Worm (Caenorhabditis elegans) whole organism, midembryonic: ENCODE data around the gene ugt-35.

Source experiments
- T22C8.4 ChIP-seq: fragments of 200-800 bp; sonication (Bioruptor generic); IDR thresholded peaks from 2 replicates; pipeline ENCODE4 v1.3.6; 2022; ENCODE audit warnings: missing genetic modification characterization, missing compliant biosample characterization
- cog-1 ChIP-seq: sonication (generic microtip); optimal IDR thresholded peaks from 2 replicates; lab custom pipeline; 2016; ENCODE audit warnings: missing genetic modification characterization, missing compliant biosample characterization
- flt-1 ChIP-seq: fragments of 200-800 bp; sonication (Bioruptor generic); IDR thresholded peaks from 2 replicates; pipeline ENCODE4 v1.3.6; 2022; ENCODE audit warnings: missing genetic modification characterization, missing compliant biosample characterization
- klf-2 ChIP-seq: fragments of 200-800 bp; sonication (Bioruptor generic); conservative IDR thresholded peaks from 2 replicates; pipeline ENCODE4 v1.3.6; 2022; ENCODE audit warnings: missing genetic modification reagents, missing genetic modification characterization, missing compliant biosample characterization
- med-1 ChIP-seq: sonication (generic microtip); optimal IDR thresholded peaks from 2 replicates; lab custom pipeline; 2017; ENCODE audit warnings: missing genetic modification characterization, mild to moderate bottlenecking, missing compliant biosample characterization, antibody characterized with exemption, missing genetic modification reagents; ENCODE audit not compliant: insufficient read depth
- ref-1 ChIP-seq: fragments of 200-800 bp; sonication (Bioruptor generic); conservative IDR thresholded peaks from 2 replicates; pipeline ENCODE4 v1.3.6; 2022; ENCODE audit warnings: missing genetic modification reagents, missing genetic modification characterization, missing compliant biosample characterization
- tab-1 ChIP-seq: fragments of 200-800 bp; sonication (Bioruptor generic); IDR thresholded peaks from 2 replicates; pipeline ENCODE4 v1.3.6; 2022; ENCODE audit warnings: missing genetic modification characterization, missing compliant biosample characterization
- ztf-23 ChIP-seq: fragments of 200-800 bp; sonication (Bioruptor generic); IDR thresholded peaks from 2 replicates; pipeline ENCODE4 v1.3.6; 2022; ENCODE audit warnings: missing genetic modification reagents, missing genetic modification characterization, missing compliant biosample characterization
- ztf-29 ChIP-seq: fragments of 200-800 bp; sonication (Bioruptor generic); IDR thresholded peaks from 2 replicates; pipeline ENCODE4 v1.3.6; 2022; ENCODE audit warnings: missing genetic modification reagents, missing genetic modification characterization, missing compliant biosample characterization

ugt-35 gene

ce11 chrV:10654165-10654564, at the start of gene ugt-35:
ugt-35 (minus strand) TSS chrV:10654265.
- no peak for TF ChIP-seq med-1 (GFP tag; lab: Kevin White, UChicago)
- no peak for TF ChIP-seq ztf-23 (GFP tag; lab: Robert Waterston, UW)
- no peak for TF ChIP-seq ref-1 (GFP tag; lab: Robert Waterston, UW)
- no peak for TF ChIP-seq tab-1 (GFP tag; lab: Robert Waterston, UW)

- TF ChIP-seq ztf-29 (GFP tag; lab: Robert Waterston, UW) (no peak), tab-1 (GFP tag; lab: Robert Waterston, UW) (no peak), T22C8.4 (GFP tag; lab: Robert Waterston, UW) (no peak), med-1 (GFP tag; lab: Kevin White, UChicago) (no peak), ztf-23 (GFP tag; lab: Robert Waterston, UW) (no peak), flt-1 (GFP tag; lab: Robert Waterston, UW) (no peak)
These were observed 48.8 kb upstream of the ugt-35 start for ce11 chrV:10702910-10703309.

- no peak for TF ChIP-seq klf-2 (GFP tag; lab: Robert Waterston, UW)
- TF ChIP-seq flt-1 (GFP tag; lab: Robert Waterston, UW), result no peak
- no peak for TF ChIP-seq ztf-29 (GFP tag; lab: Robert Waterston, UW)
- no peak for TF ChIP-seq tab-1 (GFP tag; lab: Robert Waterston, UW)
- no peak for TF ChIP-seq med-1 (GFP tag; lab: Kevin White, UChicago)
- no peak for TF ChIP-seq cog-1 (tag; lab: Kevin White, UChicago)
- no peak for TF ChIP-seq T22C8.4 (GFP tag; lab: Robert Waterston, UW)
- TF ChIP-seq ztf-23 (GFP tag; lab: Robert Waterston, UW), result no peak
These were observed 48.2 kb upstream of the ugt-35 start, which contains the start of gene pph-1 for ce11 chrV:10702249-10702648. pph-1 (plus strand) TSS chrV:10702549.

- TF ChIP-seq ztf-23 (GFP tag; lab: Robert Waterston, UW) (no peak), klf-2 (GFP tag; lab: Robert Waterston, UW) (no peak), ref-1 (GFP tag; lab: Robert Waterston, UW) (no peak), flt-1 (GFP tag; lab: Robert Waterston, UW) (no peak), med-1 (GFP tag; lab: Kevin White, UChicago) (no peak), ztf-29 (GFP tag; lab: Robert Waterston, UW) (no peak), tab-1 (GFP tag; lab: Robert Waterston, UW) (no peak), T22C8.4 (GFP tag; lab: Robert Waterston, UW) (no peak)
These were observed 45.1 kb upstream of the ugt-35 start for ce11 chrV:10699122-10699521.

DNA sequence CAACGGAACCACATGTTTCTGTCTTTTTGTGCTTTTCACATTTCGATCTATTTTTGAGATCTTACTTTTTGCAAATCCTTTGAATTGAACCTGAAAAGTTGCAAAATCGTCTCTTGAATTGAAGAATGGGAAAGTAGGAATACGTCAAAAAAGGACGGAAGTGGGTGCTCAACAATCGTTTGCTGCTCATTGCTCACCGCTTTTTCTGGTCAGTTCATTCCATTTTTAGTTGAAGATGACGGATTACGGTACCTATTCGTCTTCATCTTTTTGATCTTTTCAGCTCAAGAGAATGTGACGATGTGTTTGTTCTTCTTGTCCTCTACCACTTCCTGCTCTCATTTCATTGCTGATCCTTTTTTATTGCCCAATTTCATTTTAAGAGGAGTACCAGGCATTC, 41.1 kb upstream of the ugt-35 start, which contains the start of gene C05A2.4:
Gene C05A2.4 (plus strand): TSS at position 301 of the 400 bp plus-strand sequence.
- no peak for TF ChIP-seq ref-1 (GFP tag; lab: Robert Waterston, UW)
- no peak for TF ChIP-seq klf-2 (GFP tag; lab: Robert Waterston, UW)
- no peak for TF ChIP-seq ztf-23 (GFP tag; lab: Robert Waterston, UW)
- no peak for TF ChIP-seq med-1 (GFP tag; lab: Kevin White, UChicago)
- no peak for TF ChIP-seq cog-1 (tag; lab: Kevin White, UChicago)
- no peak for TF ChIP-seq T22C8.4 (GFP tag; lab: Robert Waterston, UW)
- TF ChIP-seq flt-1 (GFP tag; lab: Robert Waterston, UW), result no peak
- no peak for TF ChIP-seq tab-1 (GFP tag; lab: Robert Waterston, UW)
- TF ChIP-seq ztf-29 (GFP tag; lab: Robert Waterston, UW), result no peak

DNA sequence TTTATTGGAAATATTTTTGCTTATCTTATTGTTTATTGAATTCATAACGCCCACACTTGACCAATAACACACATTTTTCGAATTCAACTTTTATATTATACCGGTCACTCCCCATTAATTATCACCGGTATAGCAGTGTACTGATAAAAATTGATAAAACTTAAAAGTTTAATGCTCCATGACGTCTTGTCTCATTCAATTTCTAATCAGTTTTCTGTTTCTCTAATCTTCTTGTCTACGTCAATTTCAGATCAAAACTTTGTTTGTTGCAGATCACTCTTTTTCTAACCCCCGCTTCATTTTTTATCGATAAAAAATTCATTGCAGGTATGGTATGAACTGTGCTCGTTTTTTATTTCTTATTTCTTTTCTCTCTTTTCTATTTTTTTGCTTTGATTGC, 39.7 kb upstream of the ugt-35 start:
- TF ChIP-seq tab-1 (GFP tag; lab: Robert Waterston, UW) (no peak), med-1 (GFP tag; lab: Kevin White, UChicago) (no peak), flt-1 (GFP tag; lab: Robert Waterston, UW) (no peak), T22C8.4 (GFP tag; lab: Robert Waterston, UW) (no peak), cog-1 (tag; lab: Kevin White, UChicago) (no peak), ztf-23 (GFP tag; lab: Robert Waterston, UW) (no peak), ztf-29 (GFP tag; lab: Robert Waterston, UW) (no peak), ref-1 (GFP tag; lab: Robert Waterston, UW) (no peak), klf-2 (GFP tag; lab: Robert Waterston, UW) (no peak)

DNA sequence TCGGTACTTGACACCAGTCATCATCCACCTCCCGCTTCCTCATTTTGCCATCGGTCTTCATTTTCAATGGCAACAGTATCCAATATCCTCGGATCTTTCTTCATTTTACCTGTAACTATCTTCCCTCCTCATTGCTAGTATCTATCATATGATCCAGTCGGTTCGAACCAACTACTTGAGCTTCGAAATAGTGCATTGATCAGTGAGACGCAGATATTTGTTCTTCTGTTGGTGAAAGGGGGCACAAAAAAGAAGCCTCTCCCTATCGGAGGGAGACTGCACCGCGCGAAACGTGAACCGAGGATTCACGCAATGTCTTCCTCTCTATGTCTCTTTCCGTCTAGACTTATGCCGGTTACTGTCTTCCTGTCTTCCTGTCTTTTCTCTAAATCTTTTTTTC, 37.2 kb upstream of the ugt-35 start:
- TF ChIP-seq ztf-23 (GFP tag; lab: Robert Waterston, UW) (no peak), klf-2 (GFP tag; lab: Robert Waterston, UW) (no peak), ref-1 (GFP tag; lab: Robert Waterston, UW) (no peak), flt-1 (GFP tag; lab: Robert Waterston, UW) (no peak), ztf-29 (GFP tag; lab: Robert Waterston, UW) (no peak), med-1 (GFP tag; lab: Kevin White, UChicago) (no peak), tab-1 (GFP tag; lab: Robert Waterston, UW) (no peak), cog-1 (tag; lab: Kevin White, UChicago) (no peak), T22C8.4 (GFP tag; lab: Robert Waterston, UW) (no peak)

ce11 chrV:10687601-10688000, 33.5 kb upstream of the ugt-35 start, which contains the start of gene F29F11.20:
F29F11.20 (plus strand) TSS chrV:10687901.
- TF ChIP-seq ztf-23 (GFP tag; lab: Robert Waterston, UW), result no peak
- no peak for TF ChIP-seq tab-1 (GFP tag; lab: Robert Waterston, UW)
- no peak for TF ChIP-seq flt-1 (GFP tag; lab: Robert Waterston, UW)
- TF ChIP-seq ztf-29 (GFP tag; lab: Robert Waterston, UW), result no peak
- TF ChIP-seq T22C8.4 (GFP tag; lab: Robert Waterston, UW), result no peak
- no peak for TF ChIP-seq ref-1 (GFP tag; lab: Robert Waterston, UW)
- no peak for TF ChIP-seq cog-1 (tag; lab: Kevin White, UChicago)
- TF ChIP-seq med-1 (GFP tag; lab: Kevin White, UChicago), result no peak
- TF ChIP-seq klf-2 (GFP tag; lab: Robert Waterston, UW), result no peak

DNA sequence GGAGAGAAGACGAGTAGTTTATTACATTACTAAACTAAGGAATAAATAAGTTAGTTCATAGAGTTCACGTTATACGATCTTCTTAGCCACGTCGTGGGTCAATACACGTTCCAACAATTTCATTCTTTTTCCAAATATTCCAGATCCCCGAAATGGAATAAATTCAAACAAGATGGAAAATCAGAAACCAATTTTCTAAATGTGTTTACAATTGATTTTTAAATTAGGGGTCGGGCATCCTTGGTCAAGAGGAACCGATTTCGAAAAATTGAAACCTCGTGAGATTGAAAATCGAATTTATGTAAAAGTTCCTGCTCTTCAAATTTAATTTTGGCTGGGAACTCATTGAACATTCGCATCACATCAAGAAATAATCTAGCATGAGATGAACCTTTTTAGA, 30.7 kb upstream of the ugt-35 start:
- TF ChIP-seq ztf-23 (GFP tag; lab: Robert Waterston, UW) (no peak), med-1 (GFP tag; lab: Kevin White, UChicago) (no peak), ztf-29 (GFP tag; lab: Robert Waterston, UW) (no peak)
